Worm (Caenorhabditis elegans): ENCODE measurements around the gene D2024.4.

The D2024.4 gene

DNA sequence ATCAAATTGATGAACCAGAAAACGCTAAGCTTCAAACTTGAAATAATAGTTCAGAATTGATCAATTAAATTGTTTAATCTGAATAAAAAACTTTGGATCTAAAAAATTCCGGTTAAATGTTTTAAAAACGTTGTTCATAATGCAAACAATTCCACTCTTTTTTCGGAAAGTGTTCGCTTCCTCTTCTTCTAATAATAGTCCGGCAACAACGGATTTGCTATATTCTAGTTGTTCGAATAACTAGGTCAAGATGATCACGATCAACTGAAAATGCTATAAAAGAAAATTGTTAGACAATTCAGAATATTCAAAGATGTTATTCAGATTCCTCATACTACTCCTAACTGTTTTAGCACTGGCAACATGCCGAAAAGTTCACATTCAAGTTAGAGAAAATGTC lies at the start of gene D2024.4:
Gene D2024.4 (plus strand): TSS at position 301 of the 400 bp plus-strand sequence.
- TF ChIP-seq ceh-16 (tag; optimal IDR thresholded peaks at IDR 0.05) (no peak), eor-1 (tag; optimal IDR thresholded peaks at IDR 0.05) (no peak), zag-1 (tag; optimal IDR thresholded peaks at IDR 0.05) (no peak), fkh-2 (tag; optimal IDR thresholded peaks at IDR 0.05) (no peak), tbx-2 (tag; optimal IDR thresholded peaks at IDR 0.05) (no peak), ztf-4 (tag; optimal IDR thresholded peaks at IDR 0.05) (no peak), nhr-11 (tag; optimal IDR thresholded peaks at IDR 0.05) (no peak), nhr-23 (tag; optimal IDR thresholded peaks at IDR 0.05) (no peak), ceh-9 (tag; optimal IDR thresholded peaks at IDR 0.05) (no peak), jun-1 (tag; optimal IDR thresholded peaks at IDR 0.05) (no peak), fkh-10 (GFP tag; optimal IDR thresholded peaks at IDR 0.05) (no peak), nhr-77 (tag; optimal IDR thresholded peaks at IDR 0.05) (no peak), nhr-25 (tag; optimal IDR thresholded peaks at IDR 0.05) (no peak), unc-39 (tag; optimal IDR thresholded peaks at IDR 0.05) (no peak), mdl-1 (tag; optimal IDR thresholded peaks at IDR 0.05) (no peak), fos-1 (tag; optimal IDR thresholded peaks at IDR 0.05) (no peak), snpc-4 (tag; optimal IDR thresholded peaks at IDR 0.05) (no peak)

DNA sequence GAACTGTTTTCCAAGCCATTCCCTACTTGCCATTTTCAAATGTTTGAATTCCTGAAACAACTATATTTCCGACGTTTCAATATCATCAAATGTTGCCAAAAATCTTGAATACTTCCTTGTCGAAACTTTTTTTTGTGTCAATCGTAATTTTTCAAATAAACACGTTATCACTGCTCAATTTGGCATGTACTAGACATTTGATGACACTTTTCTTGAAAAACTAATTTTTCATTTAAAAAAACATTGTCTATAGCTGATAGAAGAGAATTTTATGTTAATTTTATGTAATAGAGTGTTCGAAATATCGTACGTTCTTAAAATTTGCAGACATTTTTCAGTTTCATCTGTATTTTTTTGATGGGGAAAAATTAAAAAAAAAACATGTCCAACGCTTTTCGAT lies 48.2 kb upstream of the D2024.4 start:
- TF ChIP-seq nhr-43 (tag; optimal IDR thresholded peaks at IDR 0.05; ENCODE audit: poor library complexity, severe bottlenecking), result no peak
- TF ChIP-seq aly-2 (tag; optimal IDR thresholded peaks at IDR 0.05), result no peak
- TF ChIP-seq ceh-9 (tag; optimal IDR thresholded peaks at IDR 0.05), result no peak
- TF ChIP-seq ztf-4 (tag; optimal IDR thresholded peaks at IDR 0.05), result no peak
- TF ChIP-seq skn-1 (tag; optimal IDR thresholded peaks at IDR 0.05), result no peak
- no peak for TF ChIP-seq pqm-1 (tag; optimal IDR thresholded peaks at IDR 0.05)
- peak; percentile 48 for TF ChIP-seq elt-2 (tag; optimal IDR thresholded peaks at IDR 0.05)

DNA sequence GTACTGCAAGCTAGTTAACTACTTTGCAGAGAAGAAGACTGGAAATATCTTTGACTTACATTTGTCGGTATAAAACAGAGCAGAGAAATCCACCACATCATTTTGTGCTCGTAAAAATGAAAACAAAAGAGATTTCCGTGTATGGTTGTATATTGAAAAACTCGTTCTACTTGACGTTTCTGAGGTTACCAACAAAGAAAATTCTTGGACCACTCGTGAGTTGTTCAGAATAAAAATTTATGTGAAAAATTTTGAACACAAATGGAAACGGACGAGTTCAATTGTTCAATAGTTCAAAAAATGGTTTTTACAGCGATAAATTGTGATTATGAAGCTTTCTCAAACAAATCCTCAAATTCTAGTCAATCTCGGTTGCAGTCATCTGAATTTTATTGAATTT lies 46.4 kb upstream of the D2024.4 start, which contains the start of gene clec-179:
Gene clec-179 (minus strand): TSS at position 101 of the 400 bp plus-strand sequence.
- TF ChIP-seq eor-1 (tag; optimal IDR thresholded peaks at IDR 0.05) (no peak), nhr-11 (tag; optimal IDR thresholded peaks at IDR 0.05) (no peak), hmg-11 (tag; optimal IDR thresholded peaks at IDR 0.05) (no peak), unc-39 (tag; optimal IDR thresholded peaks at IDR 0.05) (no peak), daf-12 (tag; optimal IDR thresholded peaks at IDR 0.05) (no peak), nhr-237 (tag; optimal IDR thresholded peaks at IDR 0.05) (no peak), ama-1 (optimal IDR thresholded peaks at IDR 0.05) (no peak), nhr-12 (tag; optimal IDR thresholded peaks at IDR 0.05) (no peak), ceh-28 (tag; optimal IDR thresholded peaks at IDR 0.05) (no peak), egl-5 (tag; optimal IDR thresholded peaks at IDR 0.05) (no peak), unc-62 (GFP tag; optimal IDR thresholded peaks at IDR 0.05) (no peak), nhr-43 (tag; optimal IDR thresholded peaks at IDR 0.05; ENCODE audit: poor library complexity, severe bottlenecking) (no peak), aly-2 (tag; optimal IDR thresholded peaks at IDR 0.05) (no peak), fos-1 (tag; optimal IDR thresholded peaks at IDR 0.05) (no peak)

DNA sequence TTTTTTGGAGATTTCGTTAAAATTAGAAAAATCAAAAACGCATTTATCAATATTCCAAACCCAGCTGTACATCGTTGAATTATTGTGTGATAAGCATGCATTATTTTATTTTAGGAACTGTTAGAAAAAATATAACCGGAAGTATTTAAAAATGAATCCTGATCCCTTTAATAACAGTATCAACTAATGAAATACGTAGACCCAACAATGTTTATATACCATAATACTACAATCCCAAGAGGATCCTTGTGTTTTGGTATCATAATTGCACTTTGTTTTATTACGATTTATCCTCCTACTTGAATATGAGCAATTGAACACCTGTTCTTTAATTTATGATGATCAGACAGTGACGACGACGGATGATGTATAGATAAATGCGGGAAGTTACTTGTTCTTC lies 44.3 kb upstream of the D2024.4 start, which contains the start of gene str-249:
Gene str-249 (minus strand): TSS at position 101 of the 400 bp plus-strand sequence.
- TF ChIP-seq R02D3.7 (tag; optimal IDR thresholded peaks at IDR 0.05), result no peak

DNA sequence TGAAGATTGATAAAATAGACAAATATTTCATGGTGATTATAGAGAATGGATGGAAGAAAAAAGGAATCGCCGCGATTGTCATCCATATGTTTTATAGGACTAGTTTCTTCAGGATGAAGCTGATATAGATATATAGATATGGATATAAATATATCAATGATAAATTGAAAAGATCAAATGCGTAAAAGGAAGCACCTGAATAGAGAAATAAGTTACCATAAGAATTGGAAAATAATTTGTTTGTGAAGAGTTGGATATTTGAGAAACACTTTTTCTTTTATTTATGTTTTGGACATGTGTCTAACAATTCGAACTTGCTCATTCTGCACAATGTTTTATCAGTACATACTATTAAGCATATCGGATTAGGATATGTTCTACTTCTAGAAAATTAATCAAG lies 43.0 kb upstream of the D2024.4 start, which contains the start of gene C42D4.13:
Gene C42D4.13 (minus strand): TSS at position 101 of the 400 bp plus-strand sequence.
- TF ChIP-seq aly-2 (tag; optimal IDR thresholded peaks at IDR 0.05), result no peak
- TF ChIP-seq ama-1 (optimal IDR thresholded peaks at IDR 0.05), result no peak
- no peak for TF ChIP-seq ceh-28 (tag; optimal IDR thresholded peaks at IDR 0.05)
- no peak for TF ChIP-seq ceh-9 (tag; optimal IDR thresholded peaks at IDR 0.05)
- no peak for TF ChIP-seq nhr-11 (tag; optimal IDR thresholded peaks at IDR 0.05)
- TF ChIP-seq sea-2 (GFP tag; optimal IDR thresholded peaks at IDR 0.05), result no peak
- TF ChIP-seq ZK546.5 (tag; optimal IDR thresholded peaks at IDR 0.05), result no peak
- TF ChIP-seq R02D3.7 (tag; optimal IDR thresholded peaks at IDR 0.05), result no peak
- no peak for TF ChIP-seq lsy-12 (tag; optimal IDR thresholded peaks at IDR 0.05)
- no peak for TF ChIP-seq nhr-76 (tag; optimal IDR thresholded peaks at IDR 0.05)
